Worm (Caenorhabditis elegans): ENCODE data around the gene K03H9.3.
A peak's percentile ranks its signal among the peaks of the same experiment; 100 is the strongest.

Gene K03H9.3

ce11 chrII:6422812-6423211, at the start of gene K03H9.3:
Gene K03H9.3 (plus strand): TSS chrII:6423112.
- TF ChIP-seq zip-11 (GFP tag; IDR thresholded peaks at IDR 0.05), result no peak
- TF ChIP-seq daf-12 (tag; optimal IDR thresholded peaks at IDR 0.05), result no peak

- no peak for TF ChIP-seq Y75B8A.6 (GFP tag; IDR thresholded peaks at IDR 0.05)
- no peak for TF ChIP-seq lin-39 (tag; optimal IDR thresholded peaks at IDR 0.05)
- no peak for TF ChIP-seq nhr-237 (tag; optimal IDR thresholded peaks at IDR 0.05)
- TF ChIP-seq lin-1 (GFP tag; IDR thresholded peaks at IDR 0.05), result no peak
- 0 out of 2 replicates have a peak, but pooled peaks have one; percentile 8 for TF ChIP-seq pha-4 (GFP tag; IDR thresholded peaks at IDR 0.05)
- TF ChIP-seq pha-4 (tag; optimal IDR thresholded peaks at IDR 0.05), result no peak
- no peak for TF ChIP-seq zfp-2 (tag; optimal IDR thresholded peaks at IDR 0.05)
- peak; percentile 56 for TF ChIP-seq set-16 (GFP tag; IDR thresholded peaks at IDR 0.05)
- no peak for TF ChIP-seq ztf-11 (tag; optimal IDR thresholded peaks at IDR 0.05)
- no peak for TF ChIP-seq lim-7 (GFP tag; IDR thresholded peaks at IDR 0.05)
Measured at ce11 chrII:6373361-6373760, 49.6 kb upstream of the K03H9.3 start.

ce11 chrII:6374646-6375045, 48.3 kb upstream of the K03H9.3 start:
- no peak for TF ChIP-seq daf-16 (GFP tag; optimal IDR thresholded peaks at IDR 0.05)
- TF ChIP-seq daf-16 (tag; optimal IDR thresholded peaks at IDR 0.05), result peak; percentile 52
- TF ChIP-seq skn-1 (tag; optimal IDR thresholded peaks at IDR 0.05), result no peak
- TF ChIP-seq dmd-6 (GFP tag; IDR thresholded peaks at IDR 0.05), result peak; percentile 65
- TF ChIP-seq hlh-30 (tag; optimal IDR thresholded peaks at IDR 0.05; ENCODE audit: insufficient read depth), result peak; percentile 73
- peak; percentile 62 for TF ChIP-seq T20F7.1 (GFP tag; optimal IDR thresholded peaks at IDR 0.05)
- TF ChIP-seq spr-3 (GFP tag; optimal IDR thresholded peaks at IDR 0.05), result no peak
- TF ChIP-seq aha-1 (tag), result no peak
- TF ChIP-seq Y48G9A.11 (GFP tag; IDR thresholded peaks at IDR 0.05), result no peak
- peak; percentile 40 for TF ChIP-seq nhr-28 (tag; optimal IDR thresholded peaks at IDR 0.05)
- no peak for TF ChIP-seq ama-1 (optimal IDR thresholded peaks at IDR 0.05)
- TF ChIP-seq madf-9 (GFP tag; conservative IDR thresholded peaks at IDR 0.05), result no peak
- TF ChIP-seq pqm-1 (tag; optimal IDR thresholded peaks at IDR 0.05), result no peak
- TF ChIP-seq dve-1 (tag; optimal IDR thresholded peaks at IDR 0.05; ENCODE audit: insufficient read depth), result peak; percentile 72
- TF ChIP-seq aly-2 (tag; optimal IDR thresholded peaks at IDR 0.05), result no peak
- TF ChIP-seq nhr-48 (tag; optimal IDR thresholded peaks at IDR 0.05), result peak; percentile 49
- TF ChIP-seq lin-38 (GFP tag; IDR thresholded peaks at IDR 0.05), result peak; percentile 31
- TF ChIP-seq hlh-11 (tag; optimal IDR thresholded peaks at IDR 0.05), result peak; percentile 38
- no peak for TF ChIP-seq ceh-44 (GFP tag; IDR thresholded peaks at IDR 0.05)

DNA sequence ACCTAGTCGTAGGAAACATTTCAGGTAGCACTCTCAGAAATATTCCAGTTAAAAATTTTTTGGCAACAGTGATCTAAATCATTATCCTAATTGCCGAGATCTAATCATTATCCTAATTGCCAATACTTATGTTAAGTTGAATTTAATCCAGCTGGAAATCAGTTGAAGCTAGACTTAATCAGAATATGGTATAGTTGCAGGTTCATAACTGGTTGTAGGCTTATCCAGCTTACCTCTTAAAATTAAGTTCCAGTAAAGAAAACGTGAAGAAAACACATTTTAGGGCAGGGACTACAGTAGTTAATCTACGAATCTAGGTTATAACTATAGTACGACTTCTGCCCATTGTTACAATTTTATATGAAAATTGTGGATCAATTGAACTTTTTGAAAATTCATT, 46.2 kb upstream of the K03H9.3 start:
- TF ChIP-seq daf-8 (GFP tag; IDR thresholded peaks at IDR 0.05) (no peak), aha-1 (tag) (peak; percentile 93)

- TF ChIP-seq mdl-1 (tag; optimal IDR thresholded peaks at IDR 0.05), result no peak
- peak; percentile 13 for TF ChIP-seq mep-1 (tag; optimal IDR thresholded peaks at IDR 0.05)
- TF ChIP-seq nhr-28 (tag; optimal IDR thresholded peaks at IDR 0.05), result peak; percentile 74
- no peak for TF ChIP-seq daf-16 (GFP tag; optimal IDR thresholded peaks at IDR 0.05)
- TF ChIP-seq daf-16 (tag; optimal IDR thresholded peaks at IDR 0.05), result peak; percentile 53
- TF ChIP-seq gei-8 (GFP tag; optimal IDR thresholded peaks at IDR 0.05), result no peak
- no peak for TF ChIP-seq ztf-11 (tag; optimal IDR thresholded peaks at IDR 0.05)
- TF ChIP-seq pqm-1 (tag; optimal IDR thresholded peaks at IDR 0.05), result peak; percentile 71
- TF ChIP-seq hlh-11 (tag; optimal IDR thresholded peaks at IDR 0.05), result peak; percentile 43
- TF ChIP-seq hlh-30 (tag; optimal IDR thresholded peaks at IDR 0.05; ENCODE audit: insufficient read depth), result peak; percentile 49
- peak; percentile 52 for TF ChIP-seq dve-1 (tag; optimal IDR thresholded peaks at IDR 0.05; ENCODE audit: insufficient read depth)
- TF ChIP-seq dmd-6 (GFP tag; IDR thresholded peaks at IDR 0.05), result peak; percentile 70
- peak; percentile 44 for TF ChIP-seq nhr-77 (tag; optimal IDR thresholded peaks at IDR 0.05)
- TF ChIP-seq unc-62 (GFP tag; optimal IDR thresholded peaks at IDR 0.05 in 1 of 2), result peak in 1 of 2 experiments; percentile 69
- TF ChIP-seq unc-62 (tag; optimal IDR thresholded peaks at IDR 0.05), result no peak
- no peak for TF ChIP-seq madf-9 (GFP tag; conservative IDR thresholded peaks at IDR 0.05)
Measured at ce11 chrII:6377381-6377948, 45.4 kb upstream of the K03H9.3 start.
